Fruit fly (Drosophila melanogaster): ENCODE data around the gene CG7888.

CG7888 gene

dm6 chr3L:11035039-11035438 is 18.8 kb upstream of the CG7888 start:
- TF ChIP-seq CG17801 (GFP tag; optimal IDR thresholded peaks at IDR 0.05; ENCODE audit: partially characterized antibody) = no peak

- TF ChIP-seq CG17801 (GFP tag; optimal IDR thresholded peaks at IDR 0.05; ENCODE audit: partially characterized antibody) = no peak
Measured at dm6 chr3L:11041193-11041592, 12.6 kb upstream of the CG7888 start.

- peak; percentile 31 for TF ChIP-seq CG17801 (GFP tag; optimal IDR thresholded peaks at IDR 0.05; ENCODE audit: partially characterized antibody)
Measured at dm6 chr3L:11043650-11044049, 10.2 kb upstream of the CG7888 start.

dm6 chr3L:11045009-11045408 is 8.8 kb upstream of the CG7888 start:
- no peak for TF ChIP-seq CG17801 (GFP tag; optimal IDR thresholded peaks at IDR 0.05; ENCODE audit: partially characterized antibody)

- peak; percentile 59 for TF ChIP-seq CG17801 (GFP tag; optimal IDR thresholded peaks at IDR 0.05; ENCODE audit: partially characterized antibody)
Measured at dm6 chr3L:11046559-11046958, 7.3 kb upstream of the CG7888 start.

- TF ChIP-seq CG17801 (GFP tag; optimal IDR thresholded peaks at IDR 0.05; ENCODE audit: partially characterized antibody) = peak; percentile 32
Measured at dm6 chr3L:11047877-11048276, 6.0 kb upstream of the CG7888 start.

- TF ChIP-seq CG17801 (GFP tag; optimal IDR thresholded peaks at IDR 0.05; ENCODE audit: partially characterized antibody) = peak; percentile 25
Measured at dm6 chr3L:11049414-11049813, 4.4 kb upstream of the CG7888 start.

dm6 chr3L:11051271-11051670 is 2.6 kb upstream of the CG7888 start, which contains the start of gene CG43693:
Gene CG43693, minus strand, starts transcription at chr3L:11051371.
- TF ChIP-seq CG17801 (GFP tag; optimal IDR thresholded peaks at IDR 0.05; ENCODE audit: partially characterized antibody) = no peak

- TF ChIP-seq CG17801 (GFP tag; optimal IDR thresholded peaks at IDR 0.05; ENCODE audit: partially characterized antibody) = no peak
Measured at dm6 chr3L:11052760-11053259, 1.0 kb upstream of the CG7888 start.

- peak; percentile 89 for TF ChIP-seq CG17801 (GFP tag; optimal IDR thresholded peaks at IDR 0.05; ENCODE audit: partially characterized antibody)
Measured at dm6 chr3L:11061200-11061599, 7.4 kb downstream of the CG7888 start, which contains the start of the genes CG6321 and Blos2. Gene CG6321, minus strand, starts transcription at chr3L:11061224. Gene Blos2, plus strand, starts transcription at chr3L:11061571.

- no peak for TF ChIP-seq CG17801 (GFP tag; optimal IDR thresholded peaks at IDR 0.05; ENCODE audit: partially characterized antibody)
Measured at dm6 chr3L:11062441-11062840, 8.6 kb downstream of the CG7888 start, which contains the start of gene CG32069. Gene CG32069, minus strand, starts transcription at chr3L:11062614.

dm6 chr3L:11064689-11065088 is 10.9 kb downstream of the CG7888 start, which contains the start of the genes CG32075, CG45101 and SuUR:
Gene CG32075, minus strand, starts transcription at chr3L:11064941.
Gene CG45101, plus strand, starts transcription at chr3L:11064991.
Gene SuUR, plus strand, starts transcription at chr3L:11064991.
- TF ChIP-seq CG17801 (GFP tag; optimal IDR thresholded peaks at IDR 0.05; ENCODE audit: partially characterized antibody) = peak; percentile 60

dm6 chr3L:11065850-11066249 is 12.0 kb downstream of the CG7888 start:
- TF ChIP-seq CG17801 (GFP tag; optimal IDR thresholded peaks at IDR 0.05; ENCODE audit: partially characterized antibody) = no peak

dm6 chr3L:11069764-11070163 is 15.9 kb downstream of the CG7888 start, which contains the start of gene CG6310:
Gene CG6310, minus strand, starts transcription at chr3L:11069864.
- TF ChIP-seq CG17801 (GFP tag; optimal IDR thresholded peaks at IDR 0.05; ENCODE audit: partially characterized antibody) = no peak

- TF ChIP-seq CG17801 (GFP tag; optimal IDR thresholded peaks at IDR 0.05; ENCODE audit: partially characterized antibody) = peak; percentile 48
Measured at dm6 chr3L:11070372-11070854, 16.6 kb downstream of the CG7888 start, which contains the start of gene Mocs1. Gene Mocs1, plus strand, starts transcription at chr3L:11070526.

dm6 chr3L:11071057-11071456 is 17.2 kb downstream of the CG7888 start:
- TF ChIP-seq CG17801 (GFP tag; optimal IDR thresholded peaks at IDR 0.05; ENCODE audit: partially characterized antibody) = no peak

All from ovary, adult (tissue).